Worm (Caenorhabditis elegans) whole organism, early embryonic: ENCODE data around the gene srv-10.

Source experiments
- B0310.2 ChIP-seq: sonication (generic microtip); optimal IDR thresholded peaks from 2 replicates; lab custom pipeline; 2016; ENCODE audit warnings: mild to moderate bottlenecking, missing genetic modification characterization, missing compliant biosample characterization
- F13C5.2 ChIP-seq: sonication (generic microtip); optimal IDR thresholded peaks from 2 replicates; lab custom pipeline; 2017; ENCODE audit warnings: mild to moderate bottlenecking, missing genetic modification characterization, inconsistent platforms, missing compliant biosample characterization
- aly-1 ChIP-seq: sonication (generic microtip); optimal IDR thresholded peaks from 2 replicates; lab custom pipeline; 2016; ENCODE audit warnings: missing genetic modification characterization, missing compliant biosample characterization
- ama-1 ChIP-seq: fragments of 150-350 bp; optimal IDR thresholded peaks from 2 replicates; lab custom pipeline; 2014
- ceh-13 ChIP-seq: fragments of 200-800 bp; sonication (Bioruptor generic); optimal IDR thresholded peaks from 2 replicates; lab custom pipeline; 2018; ENCODE audit warnings: mild to moderate bottlenecking, missing genetic modification characterization, missing compliant biosample characterization
- ceh-36 ChIP-seq: sonication (generic microtip); optimal IDR thresholded peaks from 2 replicates; lab custom pipeline; 2016; ENCODE audit warnings: missing genetic modification characterization, inconsistent platforms, missing compliant biosample characterization
- ets-7 ChIP-seq: sonication (generic microtip); optimal IDR thresholded peaks from 2 replicates; lab custom pipeline; 2016; ENCODE audit warnings: missing genotype, missing genetic modification characterization, missing compliant biosample characterization
- flt-1 ChIP-seq: fragments of 200-800 bp; sonication (Bioruptor generic); IDR thresholded peaks from 2 replicates; pipeline ENCODE4 v1.3.6; 2022; ENCODE audit warnings: missing genetic modification characterization, missing compliant biosample characterization
- hmbx-1 ChIP-seq: sonication (generic microtip); optimal IDR thresholded peaks from 2 replicates; lab custom pipeline; 2016; ENCODE audit warnings: mild to moderate bottlenecking, missing genetic modification characterization, missing compliant biosample characterization
- hmg-4 ChIP-seq: fragments of 200-800 bp; sonication (Bioruptor generic); optimal IDR thresholded peaks from 2 replicates; lab custom pipeline; 2018; ENCODE audit warnings: mild to moderate bottlenecking, missing genetic modification characterization, missing compliant biosample characterization
- hnd-1 ChIP-seq: sonication (generic microtip); optimal IDR thresholded peaks from 2 replicates; lab custom pipeline; 2016; ENCODE audit warnings: missing genetic modification characterization, missing compliant biosample characterization
- pes-1 ChIP-seq: fragments of 200-800 bp; sonication (Bioruptor generic); IDR thresholded peaks from 2 replicates; pipeline ENCODE4 v1.3.6; 2022; ENCODE audit warnings: missing genetic modification reagents, missing genetic modification characterization, missing compliant biosample characterization
- scrt-1 ChIP-seq: fragments of 200-800 bp; sonication (Bioruptor generic); IDR thresholded peaks from 2 replicates; pipeline ENCODE4 v1.3.6; 2022; ENCODE audit warnings: missing genetic modification characterization, missing compliant biosample characterization
- sea-1 ChIP-seq: fragments of 200-800 bp; sonication (Bioruptor generic); conservative IDR thresholded peaks from 2 replicates; pipeline ENCODE4 v1.3.6; 2022; ENCODE audit warnings: missing genetic modification characterization, missing compliant biosample characterization
- tbx-11 ChIP-seq: fragments of 200-800 bp; sonication (Bioruptor generic); IDR thresholded peaks from 2 replicates; pipeline ENCODE4 v1.3.6; 2022; ENCODE audit warnings: missing genetic modification characterization, missing compliant biosample characterization
- tbx-37 ChIP-seq: fragments of 200-800 bp; sonication (Bioruptor generic); conservative IDR thresholded peaks from 2 replicates; pipeline ENCODE4 v1.3.6; 2022; ENCODE audit warnings: missing genetic modification reagents, missing genetic modification characterization, missing compliant biosample characterization
- tra-4 ChIP-seq: sonication (generic microtip); optimal IDR thresholded peaks from 2 replicates; lab custom pipeline; 2017; ENCODE audit warnings: missing genetic modification characterization, missing compliant biosample characterization

srv-10 gene

ce11 chrV:13459323-13459722 lies 35.6 kb downstream of the srv-10 start, which contains the start of gene bath-39:
bath-39 (plus strand) TSS chrV:13459459.
- no peak for TF ChIP-seq ama-1
- peak; percentile 30 for TF ChIP-seq F13C5.2
- no peak for TF ChIP-seq hmbx-1
- TF ChIP-seq hnd-1 (tag; lab: Kevin White, UChicago), result no peak
- TF ChIP-seq hmg-4 (GFP tag; lab: Kevin White, UChicago), result no peak
- no peak for TF ChIP-seq B0310.2 (tag; lab: Kevin White, UChicago)
- TF ChIP-seq tra-4 (tag; lab: Kevin White, UChicago), result no peak
- no peak for TF ChIP-seq ets-7

ce11 chrV:13462974-13463373 lies 39.3 kb downstream of the srv-10 start, which contains the start of gene frm-10:
frm-10 (plus strand) TSS chrV:13463207.
- no peak for TF ChIP-seq F13C5.2
- no peak for TF ChIP-seq ceh-36 (tag; lab: Kevin White, UChicago)
- no peak for TF ChIP-seq ets-7
- no peak for TF ChIP-seq aly-1
- TF ChIP-seq sea-1 (GFP tag; lab: Robert Waterston, UW), result no peak
- TF ChIP-seq hmg-4 (GFP tag; lab: Kevin White, UChicago), result no peak

DNA sequence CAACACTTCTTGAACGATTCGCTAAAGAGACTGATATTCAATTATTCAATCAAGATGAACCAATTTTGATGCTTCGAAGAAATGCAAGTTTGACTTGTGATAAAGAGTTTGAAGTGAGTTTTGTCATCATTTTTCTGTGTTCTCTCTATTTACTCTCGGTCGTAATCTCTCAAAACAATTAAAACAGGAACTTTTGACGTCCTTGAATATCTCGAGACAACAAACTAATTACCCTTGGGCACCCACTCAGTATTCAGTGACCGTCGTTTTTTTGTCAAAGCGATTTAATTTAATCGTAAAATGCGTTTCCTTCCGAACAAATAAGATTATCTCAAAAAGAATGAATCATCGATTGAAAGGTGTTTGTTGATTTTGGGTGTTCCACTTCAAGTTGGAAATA lies 40.4 kb downstream of the srv-10 start:
- TF ChIP-seq B0310.2 (tag; lab: Kevin White, UChicago) (no peak), scrt-1 (GFP tag; lab: Robert Waterston, UW) (no peak), ama-1 (no peak), ceh-13 (no peak), tra-4 (tag; lab: Kevin White, UChicago) (no peak), flt-1 (GFP tag; lab: Robert Waterston, UW) (no peak), tbx-37 (GFP tag; lab: Robert Waterston, UW) (no peak), hmbx-1 (no peak), sea-1 (GFP tag; lab: Robert Waterston, UW) (no peak), tbx-11 (GFP tag; lab: Robert Waterston, UW) (no peak), hmg-4 (GFP tag; lab: Kevin White, UChicago) (no peak)

DNA sequence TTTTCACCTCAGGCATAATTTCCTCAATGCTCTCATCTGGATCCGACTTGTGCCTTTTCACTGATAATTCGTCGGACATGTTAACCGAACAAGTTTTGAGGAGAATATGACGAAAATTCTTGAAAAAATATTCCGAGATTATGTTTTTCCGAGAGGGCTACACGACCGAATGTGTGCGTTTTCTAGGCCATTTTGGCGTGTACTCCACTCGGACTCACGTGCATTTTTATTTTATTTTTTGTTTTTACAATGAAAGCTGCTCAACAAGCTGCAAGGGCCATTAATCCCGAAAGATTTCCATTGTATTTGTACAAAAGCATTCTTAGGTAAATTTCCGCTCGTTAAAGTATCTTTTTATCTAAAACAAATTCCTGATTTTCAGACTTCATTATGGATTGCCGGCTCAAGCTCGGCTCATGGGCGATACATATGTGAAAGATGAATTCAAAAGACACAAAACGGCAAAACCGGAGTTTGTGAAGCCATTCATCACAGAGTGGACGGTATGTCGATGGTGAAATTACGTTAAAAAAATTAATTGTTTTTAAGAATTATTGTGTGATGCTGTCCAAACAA lies 44.6 kb downstream of the srv-10 start, which contains the start of the genes F25H9.6 and F25H9.7:
Gene F25H9.6, minus strand, starts transcription at position 172 of the 576 bp plus-strand sequence.
Gene F25H9.7, plus strand, starts transcription at position 187 of the 576 bp plus-strand sequence.
- TF ChIP-seq ets-7 (peak; percentile 37), ama-1 (no peak), flt-1 (GFP tag; lab: Robert Waterston, UW) (peak; percentile 58), F13C5.2 (peak; percentile 64), tbx-11 (GFP tag; lab: Robert Waterston, UW) (0 out of 2 replicates have a peak, but pooled peaks have one; percentile 17), aly-1 (no peak), hmbx-1 (no peak), tbx-37 (GFP tag; lab: Robert Waterston, UW) (peak; percentile 89), sea-1 (GFP tag; lab: Robert Waterston, UW) (no peak), hmg-4 (GFP tag; lab: Kevin White, UChicago) (no peak), B0310.2 (tag; lab: Kevin White, UChicago) (no peak), pes-1 (peak; percentile 72), scrt-1 (GFP tag; lab: Robert Waterston, UW) (0 out of 2 replicates have a peak, but pooled peaks have one; percentile 32), ceh-13 (no peak), hnd-1 (tag; lab: Kevin White, UChicago) (peak; percentile 7), ceh-36 (tag; lab: Kevin White, UChicago) (no peak)

DNA sequence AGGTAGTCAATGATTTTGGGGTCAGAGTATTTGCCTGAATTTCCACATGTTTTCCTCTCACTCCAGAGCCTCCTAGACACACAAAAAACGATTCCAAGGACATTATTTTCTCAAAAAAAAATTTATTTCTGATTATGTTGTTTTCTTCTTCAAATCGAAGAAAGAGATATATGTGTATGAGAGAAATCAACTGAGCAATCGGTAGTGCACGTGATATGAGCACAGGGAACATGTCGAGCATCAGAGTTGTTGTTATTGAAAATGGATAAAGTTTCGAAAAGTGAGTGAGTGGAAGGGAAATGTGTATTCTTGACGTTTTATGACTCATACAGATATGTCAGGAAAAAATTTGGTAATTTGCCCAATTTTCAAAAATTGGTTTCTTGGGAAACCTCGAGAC lies 48.4 kb downstream of the srv-10 start:
- TF ChIP-seq tbx-37 (GFP tag; lab: Robert Waterston, UW) (no peak), aly-1 (no peak), scrt-1 (GFP tag; lab: Robert Waterston, UW) (no peak), ceh-36 (tag; lab: Kevin White, UChicago) (no peak), hmg-4 (GFP tag; lab: Kevin White, UChicago) (no peak), tra-4 (tag; lab: Kevin White, UChicago) (no peak), sea-1 (GFP tag; lab: Robert Waterston, UW) (no peak), ama-1 (no peak), tbx-11 (GFP tag; lab: Robert Waterston, UW) (no peak), F13C5.2 (no peak), ceh-13 (no peak), pes-1 (no peak), hmbx-1 (no peak), B0310.2 (tag; lab: Kevin White, UChicago) (no peak)

DNA sequence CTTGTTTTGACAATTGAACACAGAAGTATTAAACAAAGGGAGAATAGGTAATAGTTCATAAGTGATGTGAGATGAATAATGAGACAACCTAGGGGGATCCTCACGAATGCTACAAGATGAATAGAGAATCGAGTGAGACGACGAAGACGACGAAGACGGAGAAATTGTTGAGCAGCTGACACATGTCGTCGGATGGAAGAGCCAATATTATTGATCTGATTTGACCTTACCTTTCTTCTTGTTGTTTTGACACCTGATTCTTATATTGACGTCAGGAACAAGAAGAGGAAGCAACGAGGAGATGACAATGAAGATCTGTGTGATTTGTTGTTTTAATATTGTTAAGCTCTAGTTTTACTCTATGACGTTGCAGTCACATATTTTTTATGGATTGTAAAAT lies 49.8 kb downstream of the srv-10 start, which contains the start of gene T10G3.1:
Gene T10G3.1, minus strand, starts transcription at position 213 of the 400 bp plus-strand sequence.
- no peak for TF ChIP-seq ama-1
- TF ChIP-seq flt-1 (GFP tag; lab: Robert Waterston, UW), result no peak
- TF ChIP-seq pes-1, result no peak
- TF ChIP-seq F13C5.2, result no peak
- no peak for TF ChIP-seq tra-4 (tag; lab: Kevin White, UChicago)
- TF ChIP-seq sea-1 (GFP tag; lab: Robert Waterston, UW), result no peak
- no peak for TF ChIP-seq ceh-36 (tag; lab: Kevin White, UChicago)
- TF ChIP-seq tbx-11 (GFP tag; lab: Robert Waterston, UW), result no peak
- no peak for TF ChIP-seq hnd-1 (tag; lab: Kevin White, UChicago)
- no peak for TF ChIP-seq aly-1
- no peak for TF ChIP-seq scrt-1 (GFP tag; lab: Robert Waterston, UW)
- TF ChIP-seq hmg-4 (GFP tag; lab: Kevin White, UChicago), result no peak
- no peak for TF ChIP-seq ceh-13
